Fruit fly (Drosophila melanogaster) whole organism, pupa: ENCODE measurements around the gene Edem2.

Experiments
- CG10348 ChIP-seq: fragments of 200-800 bp; sonication (Bioruptor generic); IDR thresholded peaks from 2 replicates; pipeline ENCODE4 v1.3.6; 2022; ENCODE audit warnings: missing biosample characterization, missing genetic modification characterization
- CG12605 ChIP-seq: fragments of 200-800 bp; sonication (Bioruptor generic); IDR thresholded peaks from 2 replicates; pipeline ENCODE4 v1.3.6; 2022; ENCODE audit warnings: missing biosample characterization, missing genetic modification characterization
- CG13204 ChIP-seq: fragments of 200-800 bp; sonication (Bioruptor generic); optimal IDR thresholded peaks from 2 replicates; lab custom pipeline; 2018; ENCODE audit warnings: missing biosample characterization, mild to moderate bottlenecking, missing genetic modification characterization, moderate library complexity
- CG14655 ChIP-seq: fragments of 200-800 bp; sonication (Bioruptor generic); optimal IDR thresholded peaks from 3 replicates; lab custom pipeline; 2017; ENCODE audit warnings: mild to moderate bottlenecking, missing biosample characterization, missing genetic modification reagents, missing genetic modification characterization
- CG15710 ChIP-seq: fragments of 200-800 bp; sonication (Bioruptor generic); optimal IDR thresholded peaks from 2 replicates; lab custom pipeline; 2018; ENCODE audit warnings: missing biosample characterization, mild to moderate bottlenecking, missing genetic modification characterization, moderate library complexity
- CG17806 ChIP-seq: fragments of 200-800 bp; sonication (Bioruptor generic); optimal IDR thresholded peaks from 2 replicates; lab custom pipeline; 2018; ENCODE audit warnings: missing biosample characterization, mild to moderate bottlenecking, missing genetic modification characterization, moderate library complexity
- CG32121 ChIP-seq: fragments of 200-800 bp; sonication (Bioruptor generic); IDR thresholded peaks from 2 replicates; pipeline ENCODE4 v1.3.6; 2022; ENCODE audit warnings: missing biosample characterization, missing genetic modification characterization
- CG34367 ChIP-seq: fragments of 200-800 bp; sonication (Bioruptor generic); optimal IDR thresholded peaks from 2 replicates; lab custom pipeline; 2018; ENCODE audit warnings: missing biosample characterization, mild to moderate bottlenecking, missing genetic modification characterization
- CG4496 ChIP-seq: fragments of 200-800 bp; sonication (Bioruptor generic); IDR thresholded peaks from 3 replicates; pipeline ENCODE4 v1.3.6; 2022; ENCODE audit warnings: missing biosample characterization, missing genetic modification characterization
- CG8159 ChIP-seq: fragments of 200-800 bp; sonication (Bioruptor generic); optimal IDR thresholded peaks from 3 replicates; lab custom pipeline; 2018; ENCODE audit warnings: missing biosample characterization, mild to moderate bottlenecking, missing genetic modification characterization, moderate library complexity
- CG8301 ChIP-seq: fragments of 200-800 bp; sonication (Bioruptor generic); optimal IDR thresholded peaks from 2 replicates; lab custom pipeline; 2018; ENCODE audit warnings: missing biosample characterization, mild to moderate bottlenecking, missing genetic modification characterization
- CG9948 ChIP-seq: fragments of 200-800 bp; sonication (Bioruptor generic); optimal IDR thresholded peaks from 2 replicates; lab custom pipeline; 2018; ENCODE audit warnings: missing biosample characterization, mild to moderate bottlenecking, missing genetic modification characterization, moderate library complexity
- D1 ChIP-seq: fragments of 200-800 bp; sonication (Bioruptor generic); optimal IDR thresholded peaks from 2 replicates; lab custom pipeline; 2018; ENCODE audit warnings: missing biosample characterization, mild to moderate bottlenecking, missing genetic modification characterization, moderate library complexity
- EcR ChIP-seq: fragments of 200-800 bp; sonication (Bioruptor generic); optimal IDR thresholded peaks from 3 replicates; lab custom pipeline; 2019; ENCODE audit warnings: missing biosample characterization, missing genetic modification characterization, mild to moderate bottlenecking, moderate library complexity, missing genetic modification reagents
- Ets98B ChIP-seq: fragments of 200-800 bp; sonication (Bioruptor generic); IDR thresholded peaks from 2 replicates; pipeline ENCODE4 v1.3.6; 2022; ENCODE audit warnings: missing biosample characterization, missing genetic modification characterization
- Pif1A ChIP-seq: fragments of 200-800 bp; sonication (Bioruptor generic); optimal IDR thresholded peaks from 3 replicates; lab custom pipeline; 2016; ENCODE audit warnings: missing biosample characterization, missing genetic modification characterization
- Pif1B ChIP-seq: fragments of 200-800 bp; sonication (Bioruptor generic); optimal IDR thresholded peaks from 3 replicates; lab custom pipeline; 2016; ENCODE audit warnings: missing biosample characterization, missing genetic modification characterization
- Snoo ChIP-seq: fragments of 200-800 bp; sonication (Bioruptor generic); optimal IDR thresholded peaks from 3 replicates; lab custom pipeline; 2017; ENCODE audit warnings: missing biosample characterization, mild to moderate bottlenecking, missing genetic modification characterization, inconsistent platforms
- fd96Ca ChIP-seq: fragments of 200-800 bp; sonication (Bioruptor generic); IDR thresholded peaks from 3 replicates; pipeline ENCODE4 v1.3.6; 2022; ENCODE audit warnings: missing biosample characterization, missing genetic modification characterization
- gl ChIP-seq: fragments of 200-800 bp; sonication (Bioruptor generic); optimal IDR thresholded peaks from 2 replicates; lab custom pipeline; 2018; ENCODE audit warnings: missing biosample characterization, mild to moderate bottlenecking, missing genetic modification characterization
- rn ChIP-seq: fragments of 200-800 bp; sonication (Bioruptor generic); IDR thresholded peaks from 2 replicates; pipeline ENCODE4 v1.3.6; 2022; ENCODE audit warnings: missing biosample characterization, missing genetic modification characterization

Edem2 gene

DNA sequence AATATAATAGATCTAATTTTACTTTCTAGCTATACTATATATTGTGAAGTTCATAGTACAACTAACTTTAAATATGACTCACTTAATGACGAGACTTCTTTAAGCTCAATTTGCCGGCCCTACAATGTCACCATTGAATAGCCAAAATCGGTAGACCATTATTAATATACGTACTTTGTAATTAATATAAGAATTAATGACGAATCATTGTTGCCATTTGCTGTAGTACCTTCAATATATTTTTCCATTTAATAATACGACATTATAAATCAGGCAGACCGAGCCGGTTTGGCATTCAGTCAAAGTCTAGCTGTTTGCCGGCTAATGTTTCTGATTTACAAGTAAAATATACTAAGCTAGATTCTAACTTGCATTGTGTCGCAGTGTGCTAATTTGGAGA is 47.7 kb downstream of the Edem2 start, which contains the start of gene Jhbp13:
TSS of gene Jhbp13 (plus strand) at position 301 of the 400 bp plus-strand sequence.
- TF ChIP-seq EcR (GFP tag; lab: Kevin White, UChicago) = no peak
- TF ChIP-seq Snoo = no peak
- TF ChIP-seq CG32121 (GFP tag; lab: Robert Waterston, UW) = no peak
- no peak for TF ChIP-seq CG34367 (tag; lab: Kevin White, UChicago)
- TF ChIP-seq CG4496 (GFP tag; lab: Robert Waterston, UW) = no peak

dm6 chr2L:13244759-13245308 is 52.8 kb downstream of the Edem2 start:
- TF ChIP-seq gl (tag; lab: Kevin White, UChicago) (no peak), CG12605 (no peak), CG8301 (tag; lab: Kevin White, UChicago) (no peak), CG14655 (GFP tag; lab: Kevin White, UChicago) (no peak), Pif1B (no peak), CG17806 (tag; lab: Kevin White, UChicago) (no peak), Pif1A (GFP tag; lab: Kevin White, UChicago) (no peak), Ets98B (GFP tag; lab: Robert Waterston, UW) (no peak), CG13204 (GFP tag; lab: Kevin White, UChicago) (no peak), CG32121 (GFP tag; lab: Robert Waterston, UW) (no peak), CG34367 (tag; lab: Kevin White, UChicago) (no peak), CG15710 (tag; lab: Kevin White, UChicago) (no peak), CG10348 (GFP tag; lab: Robert Waterston, UW) (no peak), D1 (tag; lab: Kevin White, UChicago) (no peak), Snoo (no peak), fd96Ca (GFP tag; lab: Robert Waterston, UW) (no peak), CG8159 (tag; lab: Kevin White, UChicago) (no peak), EcR (GFP tag; lab: Kevin White, UChicago) (no peak), CG9948 (tag; lab: Kevin White, UChicago) (no peak), rn (no peak)

DNA sequence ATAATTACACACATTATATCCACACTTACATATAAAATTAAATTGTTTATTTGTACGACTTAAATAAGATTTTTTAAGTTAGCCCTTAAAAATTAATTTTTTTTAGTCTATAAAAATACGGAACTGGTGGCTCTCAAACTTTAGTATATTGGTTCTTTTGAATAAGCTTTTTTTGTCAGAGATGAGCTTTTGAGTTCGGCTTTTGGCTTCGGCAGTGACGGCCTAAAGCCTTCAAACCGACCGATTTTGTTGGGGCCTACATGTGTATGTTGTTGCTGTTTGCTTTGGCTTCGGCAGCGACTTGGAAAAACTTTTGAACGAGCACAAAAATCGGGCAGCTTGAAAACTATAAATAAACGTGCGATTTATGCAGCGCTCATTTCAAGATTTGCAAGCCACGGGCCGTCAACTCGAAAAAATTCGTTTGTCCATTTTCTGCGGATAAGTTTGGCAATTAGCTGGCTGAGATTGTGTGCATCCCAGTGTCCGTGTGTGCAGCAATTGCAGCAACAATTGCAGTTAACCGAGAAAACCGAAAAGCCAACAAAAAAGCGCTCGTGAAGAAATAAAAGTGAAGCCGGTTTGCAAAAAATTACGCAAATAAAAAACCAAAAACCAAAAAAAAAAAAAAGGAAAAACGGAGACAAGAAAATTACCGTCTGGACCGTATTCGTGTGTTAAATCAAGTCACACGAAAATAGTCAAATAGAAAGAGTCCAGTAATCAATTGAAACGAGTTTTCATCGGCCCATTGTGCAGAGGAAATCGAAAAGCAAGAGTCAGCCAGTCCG is 54.0 kb downstream of the Edem2 start, which contains the start of gene CG16820:
TSS of gene CG16820 (plus strand) at position 378 of the 791 bp plus-strand sequence.
- peak; percentile 71 for TF ChIP-seq CG12605
- TF ChIP-seq CG34367 (tag; lab: Kevin White, UChicago) = no peak
- TF ChIP-seq Ets98B (GFP tag; lab: Robert Waterston, UW) = peak; percentile 53; the same call in 1 of the 2 replicates
- TF ChIP-seq, all 21 proteins: peak for 2
